Fruit fly (Drosophila melanogaster) whole organism, prepupa: ENCODE data around the gene CG7322.
A peak's percentile ranks its signal among the peaks of the same experiment; 100 is the strongest.

Experiments
- Blimp-1 ChIP-seq: fragments of 200-800 bp; sonication (Bioruptor generic); optimal IDR thresholded peaks from 3 replicates; lab custom pipeline; 2017; ENCODE audit warnings: missing biosample characterization, missing genetic modification characterization, mild to moderate bottlenecking, moderate library complexity, missing genetic modification reagents
- CG10631 ChIP-seq: fragments of 200-800 bp; sonication (Bioruptor generic); optimal IDR thresholded peaks from 2 replicates; lab custom pipeline; 2016; ENCODE audit warnings: missing biosample characterization, missing genetic modification characterization
- CG11294 ChIP-seq: fragments of 200-800 bp; sonication (Bioruptor generic); IDR thresholded peaks from 2 replicates; pipeline ENCODE4 v1.3.6; 2022; ENCODE audit warnings: missing biosample characterization, missing genetic modification characterization
- CG15336 ChIP-seq: fragments of 200-800 bp; sonication (Bioruptor generic); IDR thresholded peaks from 2 replicates; pipeline ENCODE4 v1.3.6; 2022; ENCODE audit warnings: missing biosample characterization, missing genetic modification characterization
- CG1621 ChIP-seq: fragments of 200-800 bp; sonication (Bioruptor generic); optimal IDR thresholded peaks from 3 replicates; lab custom pipeline; 2018; ENCODE audit warnings: missing biosample characterization, mild to moderate bottlenecking, missing genetic modification characterization
- CG16779 ChIP-seq: fragments of 200-800 bp; sonication (Bioruptor generic); optimal IDR thresholded peaks from 3 replicates; lab custom pipeline; 2017; ENCODE audit warnings: missing biosample characterization, mild to moderate bottlenecking, missing genetic modification characterization
- CG31627 ChIP-seq: fragments of 200-800 bp; sonication (Bioruptor generic); optimal IDR thresholded peaks from 3 replicates; lab custom pipeline; 2016; ENCODE audit warnings: missing biosample characterization, missing genetic modification characterization
- CG4318 ChIP-seq: fragments of 200-800 bp; sonication (Bioruptor generic); optimal IDR thresholded peaks from 3 replicates; lab custom pipeline; 2017; ENCODE audit warnings: missing biosample characterization, mild to moderate bottlenecking, missing genetic modification characterization
- CG6163 ChIP-seq: fragments of 200-800 bp; sonication (Bioruptor generic); IDR thresholded peaks from 3 replicates; pipeline ENCODE4 v1.3.6; 2022; ENCODE audit warnings: missing biosample characterization, missing genetic modification characterization
- CG6808 ChIP-seq: fragments of 200-800 bp; sonication (Bioruptor generic); optimal IDR thresholded peaks from 3 replicates; lab custom pipeline; 2017; ENCODE audit warnings: missing biosample characterization, missing genetic modification characterization, mild to moderate bottlenecking, moderate library complexity, missing genetic modification reagents
- CG6854 ChIP-seq: fragments of 200-800 bp; sonication (Bioruptor generic); optimal IDR thresholded peaks from 2 replicates; lab custom pipeline; 2017; ENCODE audit warnings: missing biosample characterization, mild to moderate bottlenecking, missing genetic modification characterization
- CG7368 ChIP-seq: fragments of 200-800 bp; sonication (Bioruptor generic); optimal IDR thresholded peaks from 3 replicates; lab custom pipeline; 2016; ENCODE audit warnings: missing biosample characterization, missing genetic modification characterization
- CG9139 ChIP-seq: fragments of 200-800 bp; sonication (Bioruptor generic); optimal IDR thresholded peaks from 3 replicates; lab custom pipeline; 2017; ENCODE audit warnings: missing biosample characterization, mild to moderate bottlenecking, missing genetic modification characterization
- Eip75B ChIP-seq: fragments of 200-800 bp; sonication (Bioruptor generic); optimal IDR thresholded peaks from 3 replicates; lab custom pipeline; 2016; ENCODE audit warnings: missing biosample characterization, missing genetic modification characterization
- Eip78C ChIP-seq: fragments of 200-800 bp; sonication (Bioruptor generic); peaks from one replicate; lab custom pipeline; 2016; ENCODE audit warnings: missing biosample characterization, missing genetic modification characterization
- Eip93F ChIP-seq: fragments of 200-800 bp; sonication (Bioruptor generic); optimal IDR thresholded peaks from 2 replicates; lab custom pipeline; 2016; ENCODE audit warnings: missing biosample characterization, mild to moderate bottlenecking, missing genetic modification characterization
- Gug ChIP-seq: fragments of 200-800 bp; sonication (Bioruptor generic); IDR thresholded peaks from 2 replicates; pipeline ENCODE4 v1.3.6; 2022; ENCODE audit warnings: missing biosample characterization, missing genetic modification characterization
- Hr38 ChIP-seq: sonication (Bioruptor generic); optimal IDR thresholded peaks from 2 replicates; lab custom pipeline; 2016; ENCODE audit warnings: missing biosample characterization, missing genetic modification characterization
- Hr39 ChIP-seq: fragments of 200-800 bp; sonication (Bioruptor generic); optimal IDR thresholded peaks from 2 replicates; lab custom pipeline; 2016; ENCODE audit warnings: missing biosample characterization, missing genetic modification characterization
- Hr4 ChIP-seq: fragments of 200-800 bp; sonication (Bioruptor generic); optimal IDR thresholded peaks from 3 replicates; lab custom pipeline; 2016; ENCODE audit warnings: missing biosample characterization, missing genetic modification characterization
- Met ChIP-seq: fragments of 200-800 bp; sonication (Bioruptor generic); optimal IDR thresholded peaks from 3 replicates; lab custom pipeline; 2016; ENCODE audit warnings: missing biosample characterization, missing genetic modification characterization
- Smox ChIP-seq: fragments of 200-800 bp; sonication (Bioruptor generic); optimal IDR thresholded peaks from 3 replicates; lab custom pipeline; 2016; ENCODE audit warnings: missing biosample characterization, missing genetic modification characterization
- Sox102F ChIP-seq: fragments of 200-800 bp; sonication (Bioruptor generic); optimal IDR thresholded peaks from 2 replicates; lab custom pipeline; 2016; ENCODE audit warnings: missing biosample characterization, mild to moderate bottlenecking, missing genetic modification characterization
- Sox14 ChIP-seq: fragments of 200-800 bp; sonication (Bioruptor generic); optimal IDR thresholded peaks from 3 replicates; lab custom pipeline; 2016; ENCODE audit warnings: missing biosample characterization, missing genetic modification characterization
- achi ChIP-seq: fragments of 200-800 bp; sonication (Bioruptor generic); optimal IDR thresholded peaks from 3 replicates; lab custom pipeline; 2016; ENCODE audit warnings: missing biosample characterization, missing genetic modification characterization
- cyc ChIP-seq: fragments of 200-800 bp; sonication (Bioruptor generic); optimal IDR thresholded peaks from 3 replicates; lab custom pipeline; 2016; ENCODE audit warnings: missing biosample characterization, missing genetic modification characterization
- dac ChIP-seq: fragments of 200-800 bp; sonication (Bioruptor generic); optimal IDR thresholded peaks from 2 replicates; lab custom pipeline; 2017; ENCODE audit warnings: missing biosample characterization, mild to moderate bottlenecking, missing genetic modification characterization
- dsx ChIP-seq: fragments of 200-800 bp; optimal IDR thresholded peaks from 3 replicates; lab custom pipeline; 2019; ENCODE audit warnings: missing biosample characterization, mild to moderate bottlenecking, missing genetic modification characterization, moderate library complexity; ENCODE audit not compliant: poor library complexity, severe bottlenecking
- eg ChIP-seq: fragments of 200-800 bp; sonication (Bioruptor generic); IDR thresholded peaks from 3 replicates; pipeline ENCODE4 v1.3.6; 2022; ENCODE audit warnings: missing biosample characterization, missing genetic modification characterization
- fd59A ChIP-seq: fragments of 200-800 bp; sonication (Bioruptor generic); optimal IDR thresholded peaks from 2 replicates; lab custom pipeline; 2017; ENCODE audit warnings: missing biosample characterization, mild to moderate bottlenecking, missing genetic modification characterization, missing genetic modification reagents
- lz ChIP-seq: fragments of 200-800 bp; sonication (Bioruptor generic); optimal IDR thresholded peaks from 3 replicates; lab custom pipeline; 2016; ENCODE audit warnings: missing biosample characterization, missing genetic modification characterization
- net ChIP-seq: fragments of 200-800 bp; sonication (Bioruptor generic); optimal IDR thresholded peaks from 3 replicates; lab custom pipeline; 2016; ENCODE audit warnings: missing biosample characterization, missing genetic modification characterization
- pdm3 ChIP-seq: fragments of 200-800 bp; sonication (Bioruptor generic); optimal IDR thresholded peaks from 3 replicates; lab custom pipeline; 2016; ENCODE audit warnings: missing biosample characterization, missing genetic modification characterization
- salr ChIP-seq, 2 experiments: fragments of 200-800 bp; sonication (Bioruptor generic); optimal IDR thresholded peaks; 3 replicates each; lab custom pipeline; 2016 to 2018; ENCODE audit warnings: missing biosample characterization in 2 of 2, missing genetic modification characterization in 2 of 2, mild to moderate bottlenecking in 1 of 2
- spab ChIP-seq: fragments of 200-800 bp; sonication (Bioruptor generic); optimal IDR thresholded peaks from 2 replicates; lab custom pipeline; 2017; ENCODE audit warnings: missing biosample characterization, mild to moderate bottlenecking, missing genetic modification characterization, missing genetic modification reagents
- ss ChIP-seq, 2 experiments: fragments of 200-800 bp; sonication (Bioruptor generic); optimal IDR thresholded peaks; 2 replicates in 1 of 2; 3 replicates in 1 of 2; lab custom pipeline; 2017 to 2018; ENCODE audit warnings: mild to moderate bottlenecking in 2 of 2, missing biosample characterization in 2 of 2, missing genetic modification characterization in 2 of 2, moderate library complexity in 1 of 2
- svp ChIP-seq: fragments of 200-800 bp; sonication (Bioruptor generic); peaks from one replicate; lab custom pipeline; 2016; ENCODE audit warnings: missing biosample characterization, missing genetic modification characterization

Gene CG7322

dm6 chrX:18897906-18898305 lies 40.3 kb upstream of the CG7322 start (continued):
- TF ChIP-seq CG15336 (GFP tag; lab: Robert Waterston, UW) (peak; percentile 42; the same call in 1 of the 2 replicates), spab (no peak), fd59A (GFP tag; lab: Kevin White, UChicago) (no peak), salr (GFP tag; optimal IDR thresholded peaks at IDR 0.05; lab: Kevin White, UChicago) (no peak), CG9139 (no peak), CG6163 (GFP tag; lab: Robert Waterston, UW) (no peak), Sox14 (no peak), dac (GFP tag; lab: Kevin White, UChicago) (no peak), Met (no peak), CG16779 (tag; lab: Kevin White, UChicago) (no peak), dsx (GFP tag; lab: Kevin White, UChicago) (peak; percentile 41), Eip93F (GFP tag; lab: Kevin White, UChicago) (no peak), Gug (GFP tag; lab: Robert Waterston, UW) (no peak), Sox102F (GFP tag; lab: Kevin White, UChicago) (no peak), svp (GFP tag; lab: Kevin White, UChicago) (no peak), CG1621 (tag; lab: Kevin White, UChicago) (no peak), Blimp-1 (GFP tag; lab: Kevin White, UChicago) (no peak), CG31627 (GFP tag; lab: Kevin White, UChicago) (no peak), ss (GFP tag; optimal IDR thresholded peaks at IDR 0.05; lab: Kevin White, UChicago) (peak in 1 of 2 experiments; percentile 2), Eip78C (GFP tag; lab: Kevin White, UChicago) (peak; percentile 77), CG11294 (no peak)
- TF ChIP-seq, all 60 proteins: peak for 12

dm6 chrX:18897294-18897693 lies 39.7 kb upstream of the CG7322 start:
- no peak for TF ChIP-seq CG7368 (GFP tag; lab: Kevin White, UChicago)
- TF ChIP-seq CG15336 (GFP tag; lab: Robert Waterston, UW): 0 out of 2 replicates have a peak, but pooled peaks have one; percentile 8
- TF ChIP-seq Eip78C (GFP tag; lab: Kevin White, UChicago): peak; percentile 55

- no peak for TF ChIP-seq pdm3 (GFP tag; lab: Kevin White, UChicago)
- TF ChIP-seq CG9139: no peak
- no peak for TF ChIP-seq Hr4 (GFP tag; lab: Kevin White, UChicago)
- no peak for TF ChIP-seq CG10631
- TF ChIP-seq cyc (GFP tag; lab: Kevin White, UChicago): no peak
- no peak for TF ChIP-seq net (GFP tag; lab: Kevin White, UChicago)
- TF ChIP-seq Hr39 (GFP tag; lab: Kevin White, UChicago): no peak
- TF ChIP-seq CG6854 (GFP tag; lab: Kevin White, UChicago): no peak
- no peak for TF ChIP-seq lz (GFP tag; lab: Kevin White, UChicago)
- no peak for TF ChIP-seq Eip75B (GFP tag; lab: Kevin White, UChicago)
- no peak for TF ChIP-seq Met
- no peak for TF ChIP-seq spab
- no peak for TF ChIP-seq eg (GFP tag; lab: Robert Waterston, UW)
- no peak for TF ChIP-seq CG4318 (GFP tag; lab: Kevin White, UChicago)
- TF ChIP-seq Smox: no peak
- no peak for TF ChIP-seq ss (GFP tag; optimal IDR thresholded peaks at IDR 0.05; lab: Kevin White, UChicago)
- TF ChIP-seq Hr38 (GFP tag; lab: Kevin White, UChicago): no peak
- TF ChIP-seq CG6808: no peak
- no peak for TF ChIP-seq Sox14
- TF ChIP-seq dsx (GFP tag; lab: Kevin White, UChicago): no peak
Measured at dm6 chrX:18894146-18894545, 36.6 kb upstream of the CG7322 start, which contains the start of gene SdhBL. SdhBL (plus strand) TSS chrX:18894446.

- peak; percentile 22 for TF ChIP-seq dsx (GFP tag; lab: Kevin White, UChicago)
- no peak for TF ChIP-seq CG10631
- TF ChIP-seq Eip78C (GFP tag; lab: Kevin White, UChicago): peak; percentile 54
- no peak for TF ChIP-seq Smox
- TF ChIP-seq achi: no peak
Measured at dm6 chrX:18893433-18893832, 35.9 kb upstream of the CG7322 start, which contains the start of gene Flacc. Flacc (minus strand) TSS chrX:18893636.
